Fruit fly (Drosophila melanogaster) whole organism, wandering third instar larva: ENCODE results near the gene CG44476.

ENCODE experiments used
- Hnf4 ChIP-seq: fragments of 200-800 bp; sonication (Bioruptor generic); optimal IDR thresholded peaks from 2 replicates; lab custom pipeline; 2016; ENCODE audit warnings: missing biosample characterization, mild to moderate bottlenecking, missing genetic modification characterization
- Hr78 ChIP-seq: fragments of >200 bp; optimal IDR thresholded peaks from 2 replicates; lab custom pipeline; 2017; ENCODE audit warnings: missing biosample characterization, missing genetic modification characterization
- N ChIP-seq: fragments of >200 bp; optimal IDR thresholded peaks from 2 replicates; lab custom pipeline; 2018; ENCODE audit warnings: missing biosample characterization, missing external identifiers, missing genetic modification characterization
- OdsH ChIP-seq: fragments of 200-800 bp; sonication (Bioruptor generic); optimal IDR thresholded peaks from 2 replicates; lab custom pipeline; 2016; ENCODE audit warnings: missing biosample characterization, mild to moderate bottlenecking, missing genetic modification characterization
- ey ChIP-seq: fragments of 200-800 bp; sonication (Bioruptor generic); optimal IDR thresholded peaks from 2 replicates; lab custom pipeline; 2016; ENCODE audit warnings: missing biosample characterization, missing genetic modification characterization
- jim ChIP-seq: fragments of 175-275, 200-325 bp; sonication (Bioruptor generic); optimal IDR thresholded peaks from 2 replicates; lab custom pipeline; 2016; ENCODE audit warnings: missing biosample characterization, mild to moderate bottlenecking, missing genetic modification characterization
- pan ChIP-seq: fragments of >200 bp; optimal IDR thresholded peaks from 2 replicates; lab custom pipeline; 2017
- sage ChIP-seq: fragments of 200-800 bp; sonication (Bioruptor generic); optimal IDR thresholded peaks from 2 replicates; lab custom pipeline; 2016; ENCODE audit warnings: missing biosample characterization, mild to moderate bottlenecking, missing genetic modification characterization
- sv ChIP-seq: fragments of 200-800 bp; sonication (Bioruptor generic); optimal IDR thresholded peaks from 3 replicates; lab custom pipeline; 2016; ENCODE audit warnings: missing biosample characterization, missing genetic modification characterization
- usp ChIP-seq: fragments of >200 bp; optimal IDR thresholded peaks from 2 replicates; lab custom pipeline; 2017; ENCODE audit warnings: missing biosample characterization, missing genetic modification characterization
- woc ChIP-seq: sonication (Bioruptor generic); optimal IDR thresholded peaks from 2 replicates; lab custom pipeline; 2016; ENCODE audit warnings: missing biosample characterization, mild to moderate bottlenecking, missing genetic modification characterization

DNA sequence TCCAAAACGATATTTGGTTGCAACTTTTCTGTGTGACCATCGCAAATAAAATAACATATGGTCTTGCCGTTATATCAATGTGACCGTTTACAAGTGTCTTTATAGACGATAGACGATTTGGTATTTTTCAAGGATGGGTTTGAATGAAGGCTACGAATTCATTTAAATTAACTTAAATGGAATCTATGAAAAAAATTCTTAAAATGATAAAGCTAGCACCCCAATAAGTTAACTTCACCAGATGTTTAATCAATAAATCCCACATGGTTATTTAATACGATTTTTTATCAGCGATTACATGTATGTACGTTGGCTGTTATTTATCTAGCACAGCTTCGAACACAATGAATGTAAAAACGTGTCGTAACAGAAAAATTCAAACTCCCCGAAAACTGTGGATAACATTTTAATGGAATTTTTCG is 45.7 kb upstream of the CG44476 start:
- TF ChIP-seq OdsH (GFP tag; lab: Kevin White, UChicago) (no peak), pan (lab: Kevin White, UChicago) (no peak), Hnf4 (GFP tag; lab: Kevin White, UChicago) (no peak), N (GFP tag; lab: Kevin White, UChicago) (no peak), Hr78 (GFP tag; lab: Kevin White, UChicago) (no peak), sage (GFP tag; lab: Kevin White, UChicago) (no peak), sv (GFP tag; lab: Kevin White, UChicago) (no peak), woc (GFP tag; lab: Kevin White, UChicago) (no peak), ey (GFP tag; lab: Kevin White, UChicago) (no peak), jim (no peak), usp (GFP tag; lab: Kevin White, UChicago) (no peak)
